Fruit fly (Drosophila melanogaster) whole organism, embryonic: ENCODE measurements around the gene gl.

Experiments used
- Aef1 ChIP-seq: fragments of 200-800 bp; sonication (Bioruptor generic); IDR thresholded peaks from 3 replicates; pipeline ENCODE4 v1.3.6; 2022; ENCODE audit warnings: missing biosample characterization, missing genetic modification characterization
- BtbVII ChIP-seq: fragments of 200-800 bp; sonication (Bioruptor generic); optimal IDR thresholded peaks from 3 replicates; lab custom pipeline; 2017; ENCODE audit warnings: missing biosample characterization, mild to moderate bottlenecking, missing genetic modification characterization
- CG17802 ChIP-seq: fragments of 200-800 bp; sonication (Bioruptor generic); optimal IDR thresholded peaks from 2 replicates; lab custom pipeline; 2018; ENCODE audit warnings: missing biosample characterization, mild to moderate bottlenecking, missing genetic modification characterization, moderate library complexity
- CG8765 ChIP-seq: fragments of 200-800 bp; sonication (Bioruptor generic); IDR thresholded peaks from 2 replicates; pipeline ENCODE4 v1.3.6; 2022; ENCODE audit warnings: missing biosample characterization, missing genetic modification characterization
- Elba2 ChIP-seq: fragments of 200-800 bp; sonication (Bioruptor generic); optimal IDR thresholded peaks from 3 replicates; lab custom pipeline; 2016; ENCODE audit warnings: missing biosample characterization, missing genetic modification characterization
- Sin3A ChIP-seq: fragments of >200 bp; optimal IDR thresholded peaks from 2 replicates; lab custom pipeline; 2018
- corto ChIP-seq: fragments of 200-800 bp; sonication (Bioruptor generic); optimal IDR thresholded peaks from 2 replicates; lab custom pipeline; 2016; ENCODE audit warnings: missing biosample characterization, mild to moderate bottlenecking, missing genetic modification characterization, moderate library complexity
- dysf ChIP-seq: fragments of 200-800 bp; sonication (Bioruptor generic); IDR thresholded peaks from 3 replicates; pipeline ENCODE4 v1.3.6; 2022; ENCODE audit warnings: missing biosample characterization, missing genetic modification characterization
- vfl ChIP-seq: fragments of 200-800 bp; sonication (Bioruptor generic); optimal IDR thresholded peaks from 2 replicates; lab custom pipeline; 2016; ENCODE audit warnings: missing biosample characterization, missing genetic modification characterization

DNA sequence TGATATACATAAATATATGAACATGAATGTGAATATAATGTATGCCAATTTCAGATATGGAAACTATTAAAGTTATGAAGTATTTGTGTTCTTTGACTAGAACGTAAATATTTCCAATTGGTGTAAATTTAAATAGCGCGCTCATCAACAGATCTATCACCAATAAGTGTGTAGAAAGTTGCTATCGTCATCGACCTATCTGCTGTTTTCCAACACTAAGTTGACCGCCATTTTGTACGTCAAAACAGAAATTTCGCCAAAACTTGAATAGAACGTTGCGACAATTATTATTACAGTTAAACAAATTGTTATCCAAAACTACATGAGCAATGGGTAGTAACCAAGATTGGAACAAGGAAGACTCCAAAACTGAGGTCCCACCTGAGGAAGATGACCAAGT, 13.1 kb upstream of the gl start, which contains the start of gene cona:
- no peak for TF ChIP-seq vfl (GFP tag; lab: Kevin White, UChicago)
- no peak for TF ChIP-seq CG17802 (tag; lab: Kevin White, UChicago)
- no peak for TF ChIP-seq CG8765 (GFP tag; lab: Robert Waterston, UW)
- TF ChIP-seq Elba2: peak; percentile 86
- TF ChIP-seq corto (GFP tag; lab: Kevin White, UChicago): no peak
- TF ChIP-seq Aef1 (GFP tag; lab: Robert Waterston, UW): no peak
- TF ChIP-seq Sin3A: no peak
- TF ChIP-seq dysf (GFP tag; lab: Robert Waterston, UW): no peak
- TF ChIP-seq BtbVII (GFP tag; lab: Kevin White, UChicago): no peak
